Fruit fly (Drosophila melanogaster): Measurements from ENCODE around the gene trk.

Gene trk

dm6 chr2L:10272224-10272623, at the start of gene trk:
trk (minus strand) TSS chr2L:10272324.
- no peak for TF ChIP-seq ey (GFP tag; optimal IDR thresholded peaks at IDR 0.05)
- TF ChIP-seq Sp1 (GFP tag; optimal IDR thresholded peaks at IDR 0.05): no peak
- TF ChIP-seq Hnf4 (GFP tag; optimal IDR thresholded peaks at IDR 0.05): no peak
- no peak for TF ChIP-seq woc (GFP tag; optimal IDR thresholded peaks at IDR 0.05)
- TF ChIP-seq Rel (GFP tag; optimal IDR thresholded peaks at IDR 0.05): no peak
- no peak for TF ChIP-seq Rel (tag; optimal IDR thresholded peaks at IDR 0.05)
- TF ChIP-seq Hr83 (GFP tag; optimal IDR thresholded peaks at IDR 0.05; ENCODE audit: poor library complexity, severe bottlenecking): no peak
- TF ChIP-seq CG9705 (GFP tag; optimal IDR thresholded peaks at IDR 0.05): no peak
- no peak for TF ChIP-seq HLH106 (tag; optimal IDR thresholded peaks at IDR 0.05)
- TF ChIP-seq jim (GFP tag; optimal IDR thresholded peaks at IDR 0.05): no peak
- no peak for TF ChIP-seq sage (GFP tag; optimal IDR thresholded peaks at IDR 0.05)
- TF ChIP-seq N (GFP tag; optimal IDR thresholded peaks at IDR 0.05): no peak
- no peak for TF ChIP-seq rgr (GFP tag; optimal IDR thresholded peaks at IDR 0.05)
- no peak for TF ChIP-seq brk (GFP tag; optimal IDR thresholded peaks at IDR 0.05)
- no peak for TF ChIP-seq pan (optimal IDR thresholded peaks at IDR 0.05)

dm6 chr2L:10321612-10322011, 49.5 kb upstream of the trk start:
- peak; percentile 21 for TF ChIP-seq Rel (GFP tag; optimal IDR thresholded peaks at IDR 0.05)
- TF ChIP-seq Rel (tag; optimal IDR thresholded peaks at IDR 0.05): no peak
- no peak for TF ChIP-seq pan (optimal IDR thresholded peaks at IDR 0.05)
- TF ChIP-seq Jra (GFP tag; optimal IDR thresholded peaks at IDR 0.05): no peak
- TF ChIP-seq Dif (GFP tag; optimal IDR thresholded peaks at IDR 0.05; ENCODE audit: partially characterized antibody): no peak
- no peak for TF ChIP-seq N (GFP tag; optimal IDR thresholded peaks at IDR 0.05)

- TF ChIP-seq Rel (GFP tag; optimal IDR thresholded peaks at IDR 0.05): no peak
- TF ChIP-seq Rel (tag; optimal IDR thresholded peaks at IDR 0.05): peak; percentile 69
- no peak for TF ChIP-seq Hr83 (GFP tag; optimal IDR thresholded peaks at IDR 0.05; ENCODE audit: poor library complexity, severe bottlenecking)
- peak; percentile 10 for TF ChIP-seq woc (GFP tag; optimal IDR thresholded peaks at IDR 0.05)
- peak; percentile 10 for TF ChIP-seq brk (GFP tag; optimal IDR thresholded peaks at IDR 0.05)
- peak; percentile 11 for TF ChIP-seq h (GFP tag; optimal IDR thresholded peaks at IDR 0.05)
- TF ChIP-seq dl (GFP tag; optimal IDR thresholded peaks at IDR 0.05; ENCODE audit: insufficient read depth in 1 of 2, partially characterized antibody in 2 of 2): no peak
Observed at dm6 chr2L:10321036-10321583, 49.0 kb upstream of the trk start.

- TF ChIP-seq ey (GFP tag; optimal IDR thresholded peaks at IDR 0.05) (no peak), HLH106 (tag; optimal IDR thresholded peaks at IDR 0.05) (no peak), sage (GFP tag; optimal IDR thresholded peaks at IDR 0.05) (no peak), br (GFP tag; optimal IDR thresholded peaks at IDR 0.05) (no peak), h (GFP tag; optimal IDR thresholded peaks at IDR 0.05) (no peak), foxo (GFP tag; optimal IDR thresholded peaks at IDR 0.05) (no peak), lola (GFP tag; optimal IDR thresholded peaks at IDR 0.05) (no peak), Hr83 (GFP tag; optimal IDR thresholded peaks at IDR 0.05; ENCODE audit: poor library complexity, severe bottlenecking) (no peak), woc (GFP tag; optimal IDR thresholded peaks at IDR 0.05) (no peak)
Observed at dm6 chr2L:10320174-10320775, 48.2 kb upstream of the trk start.

dm6 chr2L:10315888-10316287, 43.8 kb upstream of the trk start:
- TF ChIP-seq OdsH (GFP tag; optimal IDR thresholded peaks at IDR 0.05) (no peak), Rel (GFP tag; optimal IDR thresholded peaks at IDR 0.05) (no peak), Rel (tag; optimal IDR thresholded peaks at IDR 0.05) (no peak)

dm6 chr2L:10314327-10315210, 42.4 kb upstream of the trk start, which contains the start of the genes Usp14 and CG4972:
Usp14 (minus strand) TSS chr2L:10314396.
CG4972 (plus strand) TSS chr2L:10314792.
- peak; percentile 8 for TF ChIP-seq HLH106 (tag; optimal IDR thresholded peaks at IDR 0.05)
- peak; percentile 69 for TF ChIP-seq woc (GFP tag; optimal IDR thresholded peaks at IDR 0.05)
- TF ChIP-seq Hnf4 (GFP tag; optimal IDR thresholded peaks at IDR 0.05): no peak
- no peak for TF ChIP-seq Sp1 (GFP tag; optimal IDR thresholded peaks at IDR 0.05)
- TF ChIP-seq brk (GFP tag; optimal IDR thresholded peaks at IDR 0.05): no peak
- no peak for TF ChIP-seq sage (GFP tag; optimal IDR thresholded peaks at IDR 0.05)
- no peak for TF ChIP-seq usp (GFP tag; optimal IDR thresholded peaks at IDR 0.05)
- no peak for TF ChIP-seq Dif (GFP tag; optimal IDR thresholded peaks at IDR 0.05; ENCODE audit: partially characterized antibody)
- TF ChIP-seq Rel (GFP tag; optimal IDR thresholded peaks at IDR 0.05): no peak
- TF ChIP-seq Rel (tag; optimal IDR thresholded peaks at IDR 0.05): no peak
